ENCODE assay signal across 5 worm cellular contexts in the genomic region with DNA sequence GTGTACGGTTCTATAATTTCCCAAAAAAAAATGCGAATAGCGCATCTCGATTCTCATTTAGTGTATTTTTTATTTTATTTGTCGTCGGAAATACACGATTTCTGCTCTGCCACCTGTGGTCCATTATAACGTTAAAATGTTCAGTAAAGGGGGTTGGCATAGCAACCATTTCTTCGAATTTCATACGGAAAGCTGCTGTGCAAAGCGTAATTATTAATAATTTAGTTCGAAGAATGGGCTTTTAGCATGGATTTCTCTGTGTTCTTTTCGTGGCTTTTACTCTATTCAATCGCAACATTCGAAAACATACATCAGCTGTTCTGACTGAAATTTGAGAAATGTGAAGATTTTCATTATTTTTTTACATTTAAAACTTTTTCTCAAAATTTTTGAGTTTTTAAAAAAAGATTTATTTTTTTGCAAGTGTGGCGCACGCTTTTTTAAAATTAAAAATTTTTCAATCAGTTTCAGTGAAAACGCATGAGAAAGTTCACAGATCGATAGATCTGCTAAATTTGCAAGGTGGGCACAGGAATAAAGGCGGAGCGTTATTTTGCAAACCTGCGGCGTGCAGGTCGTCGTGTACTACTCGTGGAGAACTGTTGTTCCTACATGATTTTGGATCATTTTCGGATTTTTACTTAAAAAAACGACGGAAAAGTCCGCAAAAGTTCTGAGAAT.
TF ChIP-seq lines count a peak whose summit lies in the region.

No protein-coding gene starts in this region.

TF ChIP-seq in whole organism, L1 larva, 84 proteins besides CTCF, POLR2A, EP300 and RAD21:
- peak; percentile 14 for TF ChIP-seq mep-1 (tag; optimal IDR thresholded peaks at IDR 0.05; lab: Kevin White, UChicago)
- peak; percentile 18 for TF ChIP-seq fkh-8 (tag; optimal IDR thresholded peaks at IDR 0.05; lab: Kevin White, UChicago)
- no peak for TF ChIP-seq nhr-20 (tag; optimal IDR thresholded peaks at IDR 0.05; lab: Kevin White, UChicago)
- no peak for TF ChIP-seq pag-3 (tag; optimal IDR thresholded peaks at IDR 0.05; lab: Kevin White, UChicago; ENCODE audit: borderline replicate concordance, insufficient read depth)
- peak in 1 of 2 experiments; percentile 21 for TF ChIP-seq lin-35 (GFP tag; optimal IDR thresholded peaks at IDR 0.05; lab: Kevin White, UChicago)

TF ChIP-seq in whole organism, L2 larva, 48 proteins besides CTCF, POLR2A, EP300 and RAD21:
- TF ChIP-seq sma-9 (GFP tag; optimal IDR thresholded peaks at IDR 0.05; lab: Kevin White, UChicago) (no peak), sma-9 (tag; optimal IDR thresholded peaks at IDR 0.05; lab: Kevin White, UChicago) (no peak), ceh-82 (tag; optimal IDR thresholded peaks at IDR 0.05; lab: Kevin White, UChicago) (no peak), skn-1 (tag; optimal IDR thresholded peaks at IDR 0.05; lab: Kevin White, UChicago) (no peak), ama-1 (optimal IDR thresholded peaks at IDR 0.05; lab: Kevin White, UChicago) (peak; percentile 50)

TF ChIP-seq in whole organism, L3 larva, 47 proteins besides CTCF, POLR2A, EP300 and RAD21:
- no peak for TF ChIP-seq nhr-237 (tag; optimal IDR thresholded peaks at IDR 0.05; lab: Kevin White, UChicago)
- TF ChIP-seq lin-15B (tag; optimal IDR thresholded peaks at IDR 0.05; lab: Kevin White, UChicago): no peak
- no peak for TF ChIP-seq daf-12 (tag; optimal IDR thresholded peaks at IDR 0.05; lab: Kevin White, UChicago)
- peak; percentile 28 for TF ChIP-seq pha-4 (tag; optimal IDR thresholded peaks at IDR 0.05; lab: Kevin White, UChicago)
- no peak for TF ChIP-seq unc-39 (tag; optimal IDR thresholded peaks at IDR 0.05; lab: Kevin White, UChicago)
- no peak for TF ChIP-seq egl-5 (tag; optimal IDR thresholded peaks at IDR 0.05; lab: Kevin White, UChicago)
- TF ChIP-seq elt-1 (tag; optimal IDR thresholded peaks at IDR 0.05; lab: Kevin White, UChicago): no peak
- peak; percentile 6 for TF ChIP-seq elt-2 (tag; optimal IDR thresholded peaks at IDR 0.05; lab: Kevin White, UChicago)
- no peak for TF ChIP-seq mml-1 (tag; optimal IDR thresholded peaks at IDR 0.05; lab: Kevin White, UChicago)
- TF ChIP-seq ceh-9 (tag; optimal IDR thresholded peaks at IDR 0.05; lab: Kevin White, UChicago): no peak
TF ChIP-seq in whole organism, L3 larva: peak in this region for 2.

TF ChIP-seq in whole organism, L4 larva, 104 proteins besides CTCF, POLR2A, EP300 and RAD21:
- TF ChIP-seq aha-1 (tag; lab: Kevin White, UChicago) (peak; percentile 85), mes-2 (tag; optimal IDR thresholded peaks at IDR 0.05; lab: Kevin White, UChicago; ENCODE audit: poor library complexity, severe bottlenecking) (peak; percentile 2), daf-16 (GFP tag; optimal IDR thresholded peaks at IDR 0.05; lab: Kevin White, UChicago) (no peak), daf-16 (tag; optimal IDR thresholded peaks at IDR 0.05; lab: Kevin White, UChicago) (peak; percentile 29), ama-1 (optimal IDR thresholded peaks at IDR 0.05; lab: Kevin White, UChicago) (peak; percentile 69), F37D6.2 (tag; optimal IDR thresholded peaks at IDR 0.05; lab: Kevin White, UChicago) (no peak), hif-1 (tag; optimal IDR thresholded peaks at IDR 0.05; lab: Kevin White, UChicago) (peak in 1 of 2 experiments; percentile 15), duxl-1 (tag; optimal IDR thresholded peaks at IDR 0.05; lab: Kevin White, UChicago; ENCODE audit: poor library complexity) (no peak)
TF ChIP-seq in whole organism, L4 larva: peak in this region for 5.

TF ChIP-seq in whole organism, young adult, 124 proteins besides CTCF, POLR2A, EP300 and RAD21:
- TF ChIP-seq hmg-1.2 (GFP tag; IDR thresholded peaks at IDR 0.05; lab: Robert Waterston, UW) (0 out of 2 replicates have a peak, but pooled peaks have one; percentile 16), Y67H2A.10 (GFP tag; conservative IDR thresholded peaks at IDR 0.05; lab: Robert Waterston, UW) (no peak), cebp-1 (GFP tag; IDR thresholded peaks at IDR 0.05; lab: Robert Waterston, UW) (no peak), cebp-1 (tag; optimal IDR thresholded peaks at IDR 0.05; lab: Kevin White, UChicago) (peak; percentile 54), repo-1 (tag; optimal IDR thresholded peaks at IDR 0.05; lab: Kevin White, UChicago) (peak; percentile 63)
